Fruit fly (Drosophila melanogaster) whole organism, embryonic: ENCODE data around the gene CG10841.

Source experiments
- Asciz ChIP-seq: fragments of 200-800 bp; sonication (Bioruptor generic); optimal IDR thresholded peaks from 2 replicates; lab custom pipeline; 2017; ENCODE audit warnings: missing biosample characterization, mild to moderate bottlenecking, missing genetic modification characterization, missing genetic modification reagents
- BEAF-32 ChIP-seq: fragments of 200-800 bp; sonication (Bioruptor generic); optimal IDR thresholded peaks from 3 replicates; lab custom pipeline; 2017; ENCODE audit warnings: missing biosample characterization, missing genetic modification characterization, mild to moderate bottlenecking, moderate library complexity, missing genetic modification reagents
- BtbVII ChIP-seq: fragments of 200-800 bp; sonication (Bioruptor generic); optimal IDR thresholded peaks from 3 replicates; lab custom pipeline; 2017; ENCODE audit warnings: missing biosample characterization, mild to moderate bottlenecking, missing genetic modification characterization
- CG10366 ChIP-seq: fragments of 200-800 bp; sonication (Bioruptor generic); IDR thresholded peaks from 2 replicates; pipeline ENCODE4 v1.3.6; 2022; ENCODE audit warnings: missing biosample characterization, missing genetic modification characterization
- CG11398 ChIP-seq: fragments of 200-800 bp; sonication (Bioruptor generic); optimal IDR thresholded peaks from 2 replicates; lab custom pipeline; 2016; ENCODE audit warnings: missing biosample characterization, missing genetic modification characterization
- CG12942 ChIP-seq: fragments of 200-800 bp; sonication (Bioruptor generic); optimal IDR thresholded peaks from 3 replicates; lab custom pipeline; 2016; ENCODE audit warnings: missing biosample characterization, missing genetic modification characterization
- CG14050 ChIP-seq: fragments of 200-800 bp; sonication (Bioruptor generic); IDR thresholded peaks from 3 replicates; pipeline ENCODE4 v1.3.6; 2022; ENCODE audit warnings: missing biosample characterization, missing genetic modification characterization
- CG14667 ChIP-seq: fragments of 200-800 bp; sonication (Bioruptor generic); IDR thresholded peaks from 2 replicates; pipeline ENCODE4 v1.3.6; 2022; ENCODE audit warnings: missing biosample characterization, missing genetic modification characterization
- CG16863 ChIP-seq: fragments of 200-800 bp; sonication (Bioruptor generic); optimal IDR thresholded peaks from 3 replicates; lab custom pipeline; 2016; ENCODE audit warnings: missing biosample characterization, missing genetic modification characterization
- CG17568 ChIP-seq: fragments of 200-800 bp; sonication (Bioruptor generic); optimal IDR thresholded peaks from 2 replicates; lab custom pipeline; 2018; ENCODE audit warnings: missing biosample characterization, mild to moderate bottlenecking, missing genetic modification characterization, moderate library complexity
- CG17912 ChIP-seq: fragments of 200-800 bp; sonication (Bioruptor generic); optimal IDR thresholded peaks from 2 replicates; lab custom pipeline; 2018; ENCODE audit warnings: missing biosample characterization, mild to moderate bottlenecking, missing genetic modification characterization
- CG2120 ChIP-seq: fragments of 200-800 bp; sonication (Bioruptor generic); optimal IDR thresholded peaks from 3 replicates; lab custom pipeline; 2016; ENCODE audit warnings: missing biosample characterization, missing genetic modification characterization
- CG2712 ChIP-seq: fragments of 200-800 bp; optimal IDR thresholded peaks from 3 replicates; lab custom pipeline; 2019; ENCODE audit warnings: missing biosample characterization, mild to moderate bottlenecking, missing genetic modification characterization, moderate library complexity
- CG30020 ChIP-seq: fragments of 200-800 bp; optimal IDR thresholded peaks from 2 replicates; lab custom pipeline; 2019; ENCODE audit warnings: missing biosample characterization, mild to moderate bottlenecking, missing genetic modification characterization, moderate library complexity
- CG4424 ChIP-seq: fragments of 200-800 bp; sonication (Bioruptor generic); optimal IDR thresholded peaks from 3 replicates; lab custom pipeline; 2016; ENCODE audit warnings: missing biosample characterization, missing genetic modification characterization
- CG4617 ChIP-seq: fragments of 200-800 bp; sonication (Bioruptor generic); optimal IDR thresholded peaks from 3 replicates; lab custom pipeline; 2016; ENCODE audit warnings: missing biosample characterization, missing genetic modification characterization, borderline replicate concordance
- CG4707 ChIP-seq: fragments of 200-800 bp; sonication (Bioruptor generic); optimal IDR thresholded peaks from 2 replicates; lab custom pipeline; 2018; ENCODE audit warnings: missing biosample characterization, mild to moderate bottlenecking, missing genetic modification characterization, moderate library complexity
- CG6654 ChIP-seq: fragments of 200-800 bp; sonication (Bioruptor generic); optimal IDR thresholded peaks from 2 replicates; lab custom pipeline; 2017; ENCODE audit warnings: missing biosample characterization, mild to moderate bottlenecking, missing genetic modification characterization
- CG6683 ChIP-seq: fragments of 200-800 bp; sonication (Bioruptor generic); optimal IDR thresholded peaks from 2 replicates; lab custom pipeline; 2017; ENCODE audit warnings: missing biosample characterization, mild to moderate bottlenecking, missing genetic modification characterization, missing genetic modification reagents
- CG7357 ChIP-seq: fragments of 200-800 bp; sonication (Bioruptor generic); IDR thresholded peaks from 3 replicates; pipeline ENCODE4 v1.3.6; 2022; ENCODE audit warnings: missing biosample characterization, missing genetic modification characterization
- CG7963 ChIP-seq: fragments of 200-800 bp; sonication (Bioruptor generic); IDR thresholded peaks from 3 replicates; pipeline ENCODE4 v1.3.6; 2022; ENCODE audit warnings: missing biosample characterization, missing genetic modification characterization; ENCODE audit not compliant: partially characterized antibody
- Dbx ChIP-seq: fragments of 200-800 bp; sonication (Bioruptor generic); IDR thresholded peaks from 3 replicates; pipeline ENCODE4 v1.3.6; 2022; ENCODE audit warnings: missing biosample characterization, missing genetic modification characterization
- Dll ChIP-seq: fragments of 200-800 bp; sonication (Bioruptor generic); IDR thresholded peaks from 4 replicates; pipeline ENCODE4 v1.3.6; 2022; ENCODE audit warnings: missing biosample characterization, missing genetic modification characterization; ENCODE audit not compliant: partially characterized antibody
- Dp ChIP-seq: fragments of 200-800 bp; sonication (Bioruptor generic); optimal IDR thresholded peaks from 2 replicates; lab custom pipeline; 2018; ENCODE audit warnings: missing biosample characterization, mild to moderate bottlenecking, missing genetic modification characterization, moderate library complexity
- Oli ChIP-seq: fragments of 200-800 bp; sonication (Bioruptor generic); optimal IDR thresholded peaks from 2 replicates; lab custom pipeline; 2018; ENCODE audit warnings: missing biosample characterization, mild to moderate bottlenecking, missing genetic modification characterization, moderate library complexity
- br ChIP-seq: fragments of >200 bp; optimal IDR thresholded peaks from 2 replicates; lab custom pipeline; 2017
- bsh ChIP-seq, 2 experiments: fragments of 200-800 bp; sonication (Bioruptor generic); optimal IDR thresholded peaks; 2 replicates each; lab custom pipeline; 2017 to 2018; ENCODE audit warnings: mild to moderate bottlenecking in 2 of 2, missing biosample characterization in 2 of 2, missing genetic modification characterization in 2 of 2, moderate library complexity in 1 of 2
- btn ChIP-seq: fragments of 200-800 bp; sonication (Bioruptor generic); optimal IDR thresholded peaks from 2 replicates; lab custom pipeline; 2016; ENCODE audit warnings: missing biosample characterization, missing genetic modification characterization
- cad ChIP-seq: fragments of >200 bp; optimal IDR thresholded peaks from 2 replicates; lab custom pipeline; 2017; ENCODE audit warnings: missing biosample characterization, missing genetic modification characterization
- cg ChIP-seq: fragments of 200-800 bp; sonication (Bioruptor generic); optimal IDR thresholded peaks from 3 replicates; lab custom pipeline; 2019; ENCODE audit warnings: missing biosample characterization, mild to moderate bottlenecking, missing genetic modification characterization, moderate library complexity
- chinmo ChIP-seq: fragments of 200-800 bp; sonication (Bioruptor generic); IDR thresholded peaks from 4 replicates; pipeline ENCODE4 v1.3.6; 2022; ENCODE audit warnings: missing biosample characterization, missing genetic modification characterization; ENCODE audit not compliant: partially characterized antibody
- ci ChIP-seq: fragments of 200-800 bp; sonication (Bioruptor generic); IDR thresholded peaks from 3 replicates; pipeline ENCODE4 v1.3.6; 2022; ENCODE audit warnings: missing biosample characterization, missing genetic modification characterization
- croc ChIP-seq: fragments of 200-800 bp; sonication (Bioruptor generic); conservative IDR thresholded peaks from 3 replicates; pipeline ENCODE4 v1.3.6; 2022; ENCODE audit warnings: missing biosample characterization, missing genetic modification characterization
- crol ChIP-seq: fragments of 200-800 bp; sonication (Bioruptor generic); IDR thresholded peaks from 2 replicates; pipeline ENCODE4 v1.3.6; 2022; ENCODE audit warnings: missing biosample characterization, missing genetic modification characterization
- esg ChIP-seq: fragments of 200-800 bp; sonication (Bioruptor generic); conservative IDR thresholded peaks from 2 replicates; pipeline ENCODE4 v1.3.6; 2022; ENCODE audit warnings: missing biosample characterization, missing genetic modification characterization
- exex ChIP-seq: fragments of 200-800 bp; sonication (Bioruptor generic); optimal IDR thresholded peaks from 4 replicates; lab custom pipeline; 2018; ENCODE audit warnings: missing biosample characterization, mild to moderate bottlenecking, missing genetic modification characterization, moderate library complexity
- fru ChIP-seq: fragments of >200 bp; optimal IDR thresholded peaks from 2 replicates; lab custom pipeline; 2017
- gsb-n ChIP-seq: fragments of 200-800 bp; sonication (Bioruptor generic); optimal IDR thresholded peaks from 3 replicates; lab custom pipeline; 2018; ENCODE audit warnings: missing biosample characterization, mild to moderate bottlenecking, missing genetic modification characterization
- nerfin-2 ChIP-seq: fragments of 200-800 bp; sonication (Bioruptor generic); IDR thresholded peaks from 2 replicates; pipeline ENCODE4 v1.3.6; 2022; ENCODE audit warnings: missing biosample characterization, missing genetic modification characterization; ENCODE audit not compliant: partially characterized antibody
- nmo ChIP-seq: fragments of 200-800 bp; sonication (Bioruptor generic); optimal IDR thresholded peaks from 2 replicates; lab custom pipeline; 2018; ENCODE audit warnings: missing biosample characterization, mild to moderate bottlenecking, missing genetic modification characterization, moderate library complexity
- odd ChIP-seq: fragments of 200-800 bp; sonication (Bioruptor generic); optimal IDR thresholded peaks from 2 replicates; lab custom pipeline; 2017; ENCODE audit warnings: missing biosample characterization, mild to moderate bottlenecking, missing genetic modification characterization
- prd ChIP-seq, 3 experiments: fragments of >200 bp in 2 of 3; fragments of 200-800 bp in 1 of 3; sonication (Bioruptor generic) in 1 of 3; optimal IDR thresholded peaks in 2 of 3; IDR thresholded peaks in 1 of 3; 2 replicates in 2 of 3; 3 replicates in 1 of 3; pipeline versions ENCODE4 v1.3.6 to Lab custom; 2017 to 2022; ENCODE audit warnings: missing biosample characterization in 1 of 3, missing genetic modification characterization in 1 of 3
- ranshi ChIP-seq: fragments of 200-800 bp; sonication (Bioruptor generic); IDR thresholded peaks from 2 replicates; pipeline ENCODE4 v1.3.6; 2022; ENCODE audit warnings: missing biosample characterization, missing genetic modification characterization
- row ChIP-seq: fragments of 200-800 bp; sonication (Bioruptor generic); IDR thresholded peaks from 3 replicates; pipeline ENCODE4 v1.3.6; 2022; ENCODE audit warnings: missing biosample characterization, missing genetic modification characterization
- scrt ChIP-seq: fragments of 200-800 bp; sonication (Bioruptor generic); optimal IDR thresholded peaks from 2 replicates; lab custom pipeline; 2018; ENCODE audit warnings: missing biosample characterization, mild to moderate bottlenecking, missing genetic modification characterization, moderate library complexity
- tll ChIP-seq, 2 experiments: fragments of 200-800 bp in 1 of 2; fragments of >200 bp in 1 of 2; sonication (Bioruptor generic) in 1 of 2; optimal IDR thresholded peaks; 2 replicates each; lab custom pipeline; 2017 to 2019; ENCODE audit warnings: missing biosample characterization in 2 of 2, missing genetic modification characterization in 2 of 2, mild to moderate bottlenecking in 1 of 2, moderate library complexity in 1 of 2
- unc-4 ChIP-seq: fragments of 200-800 bp; sonication (Bioruptor generic); IDR thresholded peaks from 2 replicates; pipeline ENCODE4 v1.3.6; 2022; ENCODE audit warnings: missing biosample characterization, missing genetic modification characterization; ENCODE audit not compliant: partially characterized antibody
- vvl ChIP-seq: fragments of 200-800 bp; sonication (Bioruptor generic); IDR thresholded peaks from 2 replicates; pipeline ENCODE4 v1.3.6; 2022; ENCODE audit warnings: missing biosample characterization, missing genetic modification characterization
- wek ChIP-seq: fragments of 200-800 bp; sonication (Bioruptor generic); optimal IDR thresholded peaks from 3 replicates; lab custom pipeline; 2018; ENCODE audit warnings: missing biosample characterization, mild to moderate bottlenecking, missing genetic modification characterization, moderate library complexity
- zen ChIP-seq: fragments of 200-800 bp; sonication (Bioruptor generic); optimal IDR thresholded peaks from 3 replicates; lab custom pipeline; 2018; ENCODE audit warnings: missing biosample characterization, mild to moderate bottlenecking, missing genetic modification characterization, moderate library complexity

The CG10841 gene

DNA sequence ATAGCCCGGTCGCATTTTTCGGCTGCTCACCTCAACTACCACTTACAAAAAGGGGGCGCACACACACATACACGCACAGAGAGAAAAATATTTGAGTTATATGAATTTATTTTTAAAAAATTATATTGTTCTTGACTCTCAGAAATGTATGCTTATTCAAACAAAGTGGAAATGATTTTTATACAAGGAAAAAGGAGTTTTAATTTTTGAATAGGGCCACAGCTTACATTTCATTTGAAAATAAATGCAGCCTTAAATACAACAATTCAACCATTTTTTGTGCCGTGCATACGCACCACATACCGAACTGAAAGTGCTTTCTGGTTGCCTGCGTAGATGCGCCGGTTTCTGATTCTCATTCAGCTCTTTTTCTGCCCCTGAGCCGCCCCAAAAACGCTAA lies 31.2 kb upstream of the CG10841 start (continued):
- 0 out of 3 replicates have a peak, but pooled peaks have one; percentile 41 for TF ChIP-seq Dbx (GFP tag; lab: Robert Waterston, UW)
- no peak for TF ChIP-seq BEAF-32 (GFP tag; lab: Kevin White, UChicago)
- no peak for TF ChIP-seq br (lab: Kevin White, UChicago)
- no peak; the same call in 1 of the 2 replicates for TF ChIP-seq ranshi (GFP tag; lab: Robert Waterston, UW)
- TF ChIP-seq bsh (GFP tag; optimal IDR thresholded peaks at IDR 0.05; lab: Kevin White, UChicago): no peak
- TF ChIP-seq CG7357 (GFP tag; lab: Robert Waterston, UW): peak; percentile 38; the same call in 1 of the 3 replicates
- TF ChIP-seq CG17912 (GFP tag; lab: Kevin White, UChicago): no peak
- no peak for TF ChIP-seq cad (GFP tag; lab: Kevin White, UChicago)
- no peak for TF ChIP-seq CG4424 (GFP tag; lab: Kevin White, UChicago)
- 0 out of 2 replicates have a peak, but pooled peaks have one; percentile 11 for TF ChIP-seq CG14667 (GFP tag; lab: Robert Waterston, UW)
- TF ChIP-seq nmo (GFP tag; lab: Kevin White, UChicago): peak; percentile 1
- no peak for TF ChIP-seq wek (GFP tag; lab: Kevin White, UChicago)
- no peak for TF ChIP-seq croc (GFP tag; lab: Robert Waterston, UW)
- TF ChIP-seq CG14050 (GFP tag; lab: Robert Waterston, UW): no peak
- TF ChIP-seq CG4707 (GFP tag; lab: Kevin White, UChicago): no peak
- TF ChIP-seq scrt: peak; percentile 27
- no peak for TF ChIP-seq CG11398 (GFP tag; lab: Kevin White, UChicago)
- peak; percentile 9 for TF ChIP-seq Oli (tag; lab: Kevin White, UChicago)
- TF ChIP-seq gsb-n (tag; lab: Kevin White, UChicago): no peak
- TF ChIP-seq ci (GFP tag; lab: Robert Waterston, UW): no peak
- no peak for TF ChIP-seq chinmo (GFP tag; lab: Robert Waterston, UW)
- no peak for TF ChIP-seq BtbVII
- TF ChIP-seq CG12942: no peak
- no peak for TF ChIP-seq btn (GFP tag; lab: Kevin White, UChicago)
- TF ChIP-seq tll (GFP tag; optimal IDR thresholded peaks at IDR 0.05; lab: Kevin White, UChicago): no peak
- peak; percentile 36 for TF ChIP-seq CG2712 (tag; lab: Kevin White, UChicago)
- TF ChIP-seq Dp (GFP tag; lab: Kevin White, UChicago): no peak
- TF ChIP-seq nerfin-2 (GFP tag; lab: Robert Waterston, UW): no peak
- TF ChIP-seq prd (optimal IDR thresholded peaks at IDR 0.05; lab: Kevin White, UChicago): no peak
- peak; percentile 37; the same call in 1 of the 3 replicates for TF ChIP-seq prd (GFP tag; IDR thresholded peaks at IDR 0.05; lab: Robert Waterston, UW)
- TF ChIP-seq fru (lab: Kevin White, UChicago): no peak
- no peak for TF ChIP-seq Asciz (GFP tag; lab: Kevin White, UChicago)
- TF ChIP-seq CG17568 (GFP tag; lab: Kevin White, UChicago): no peak
- no peak for TF ChIP-seq exex (tag; lab: Kevin White, UChicago)
- TF ChIP-seq crol (GFP tag; lab: Robert Waterston, UW): no peak
- no peak for TF ChIP-seq CG6654
- TF ChIP-seq CG30020 (tag; lab: Kevin White, UChicago): no peak
- TF ChIP-seq unc-4: no peak
- TF ChIP-seq CG4617: no peak
- TF ChIP-seq esg (GFP tag; lab: Robert Waterston, UW): no peak
- no peak for TF ChIP-seq CG6683
- TF ChIP-seq CG7963 (GFP tag; lab: Robert Waterston, UW): no peak
- TF ChIP-seq odd: no peak
- TF ChIP-seq CG10366 (GFP tag; lab: Robert Waterston, UW): no peak
- peak; percentile 60; the same call in 2 of the 3 replicates for TF ChIP-seq row (GFP tag; lab: Robert Waterston, UW)
- TF ChIP-seq vvl (GFP tag; lab: Robert Waterston, UW): no peak
- TF ChIP-seq cg (GFP tag; lab: Kevin White, UChicago): no peak
- TF ChIP-seq zen (tag; lab: Kevin White, UChicago): no peak
- no peak for TF ChIP-seq CG16863
- no peak for TF ChIP-seq Dll (GFP tag; lab: Robert Waterston, UW)
- peak; percentile 47 for TF ChIP-seq CG2120
